Fruit fly (Drosophila melanogaster) S2 (cell line): Measurements from ENCODE around the gene Ubc87F.

Source experiments
- CG8478 ChIP-seq: fragments of >200 bp; optimal IDR thresholded peaks from 2 replicates; lab custom pipeline; 2018
- CTCF ChIP-seq, 2 experiments: fragments of >200 bp; optimal IDR thresholded peaks; 2 replicates each; lab custom pipeline; 2018

dm6 chr3R:13699350-13699749 lies 18.6 kb downstream of the Ubc87F start:
- TF ChIP-seq CG8478 (lab: Kevin White, UChicago) (no peak), CTCF (optimal IDR thresholded peaks at IDR 0.05; lab: Kevin White, UChicago) (peak in 1 of 2 experiments; percentile 10)
